Fruit fly (Drosophila melanogaster) whole organism, prepupa: Measurements from ENCODE around the gene Datp.
A peak's percentile ranks its signal among the peaks of the same experiment; 100 is the strongest.

Experiments
- Blimp-1 ChIP-seq: fragments of 200-800 bp; sonication (Bioruptor generic); optimal IDR thresholded peaks from 3 replicates; lab custom pipeline; 2017; ENCODE audit warnings: missing biosample characterization, missing genetic modification characterization, mild to moderate bottlenecking, moderate library complexity, missing genetic modification reagents
- CG10631 ChIP-seq: fragments of 200-800 bp; sonication (Bioruptor generic); optimal IDR thresholded peaks from 2 replicates; lab custom pipeline; 2016; ENCODE audit warnings: missing biosample characterization, missing genetic modification characterization
- CG11294 ChIP-seq: fragments of 200-800 bp; sonication (Bioruptor generic); IDR thresholded peaks from 2 replicates; pipeline ENCODE4 v1.3.6; 2022; ENCODE audit warnings: missing biosample characterization, missing genetic modification characterization
- CG11762 ChIP-seq: fragments of 200-800 bp; sonication (Bioruptor generic); optimal IDR thresholded peaks from 3 replicates; lab custom pipeline; 2016; ENCODE audit warnings: missing biosample characterization, missing genetic modification characterization; ENCODE audit not compliant: insufficient read depth
- CG15336 ChIP-seq: fragments of 200-800 bp; sonication (Bioruptor generic); IDR thresholded peaks from 2 replicates; pipeline ENCODE4 v1.3.6; 2022; ENCODE audit warnings: missing biosample characterization, missing genetic modification characterization
- CG1621 ChIP-seq: fragments of 200-800 bp; sonication (Bioruptor generic); optimal IDR thresholded peaks from 3 replicates; lab custom pipeline; 2018; ENCODE audit warnings: missing biosample characterization, mild to moderate bottlenecking, missing genetic modification characterization
- CG3032 ChIP-seq: fragments of 200-800 bp; optimal IDR thresholded peaks from 2 replicates; lab custom pipeline; 2019; ENCODE audit warnings: missing biosample characterization, mild to moderate bottlenecking, missing genetic modification characterization, moderate library complexity
- CG31627 ChIP-seq: fragments of 200-800 bp; sonication (Bioruptor generic); optimal IDR thresholded peaks from 3 replicates; lab custom pipeline; 2016; ENCODE audit warnings: missing biosample characterization, missing genetic modification characterization
- CG32006 ChIP-seq: fragments of 200-800 bp; sonication (Bioruptor generic); optimal IDR thresholded peaks from 3 replicates; lab custom pipeline; 2017; ENCODE audit warnings: missing biosample characterization, mild to moderate bottlenecking, missing genetic modification characterization
- CG34406 ChIP-seq: fragments of 200-800 bp; sonication (Bioruptor generic); optimal IDR thresholded peaks from 3 replicates; lab custom pipeline; 2016; ENCODE audit warnings: missing biosample characterization, missing genetic modification characterization
- CG4318 ChIP-seq: fragments of 200-800 bp; sonication (Bioruptor generic); optimal IDR thresholded peaks from 3 replicates; lab custom pipeline; 2017; ENCODE audit warnings: missing biosample characterization, mild to moderate bottlenecking, missing genetic modification characterization
- CG6276 ChIP-seq: fragments of 200-800 bp; sonication (Bioruptor generic); optimal IDR thresholded peaks from 2 replicates; lab custom pipeline; 2017; ENCODE audit warnings: missing biosample characterization, mild to moderate bottlenecking, missing genetic modification characterization
- CG6792 ChIP-seq: fragments of 200-800 bp; sonication (Bioruptor generic); optimal IDR thresholded peaks from 3 replicates; lab custom pipeline; 2016; ENCODE audit warnings: missing biosample characterization, missing genetic modification characterization
- CG6808 ChIP-seq: fragments of 200-800 bp; sonication (Bioruptor generic); optimal IDR thresholded peaks from 3 replicates; lab custom pipeline; 2017; ENCODE audit warnings: missing biosample characterization, missing genetic modification characterization, mild to moderate bottlenecking, moderate library complexity, missing genetic modification reagents
- CG6854 ChIP-seq: fragments of 200-800 bp; sonication (Bioruptor generic); optimal IDR thresholded peaks from 2 replicates; lab custom pipeline; 2017; ENCODE audit warnings: missing biosample characterization, mild to moderate bottlenecking, missing genetic modification characterization
- CG7368 ChIP-seq: fragments of 200-800 bp; sonication (Bioruptor generic); optimal IDR thresholded peaks from 3 replicates; lab custom pipeline; 2016; ENCODE audit warnings: missing biosample characterization, missing genetic modification characterization
- CG8119 ChIP-seq: fragments of 200-800 bp; sonication (Bioruptor generic); IDR thresholded peaks from 3 replicates; pipeline ENCODE4 v1.3.6; 2022; ENCODE audit warnings: missing biosample characterization, missing genetic modification characterization
- CG8319 ChIP-seq: fragments of 200-800 bp; sonication (Bioruptor generic); optimal IDR thresholded peaks from 3 replicates; lab custom pipeline; 2016; ENCODE audit warnings: missing biosample characterization, missing genetic modification characterization
- CG8632 ChIP-seq: fragments of 200-800 bp; sonication (Bioruptor generic); optimal IDR thresholded peaks from 3 replicates; lab custom pipeline; 2016; ENCODE audit warnings: missing biosample characterization, missing genetic modification characterization
- CG9139 ChIP-seq: fragments of 200-800 bp; sonication (Bioruptor generic); optimal IDR thresholded peaks from 3 replicates; lab custom pipeline; 2017; ENCODE audit warnings: missing biosample characterization, mild to moderate bottlenecking, missing genetic modification characterization
- Eip75B ChIP-seq: fragments of 200-800 bp; sonication (Bioruptor generic); optimal IDR thresholded peaks from 3 replicates; lab custom pipeline; 2016; ENCODE audit warnings: missing biosample characterization, missing genetic modification characterization
- Eip78C ChIP-seq: fragments of 200-800 bp; sonication (Bioruptor generic); peaks from one replicate; lab custom pipeline; 2016; ENCODE audit warnings: missing biosample characterization, missing genetic modification characterization
- Eip93F ChIP-seq: fragments of 200-800 bp; sonication (Bioruptor generic); optimal IDR thresholded peaks from 2 replicates; lab custom pipeline; 2016; ENCODE audit warnings: missing biosample characterization, mild to moderate bottlenecking, missing genetic modification characterization
- Ets96B ChIP-seq: fragments of 200-800 bp; optimal IDR thresholded peaks from 2 replicates; lab custom pipeline; 2019; ENCODE audit warnings: missing biosample characterization, mild to moderate bottlenecking, missing genetic modification characterization, moderate library complexity
- Gug ChIP-seq: fragments of 200-800 bp; sonication (Bioruptor generic); IDR thresholded peaks from 2 replicates; pipeline ENCODE4 v1.3.6; 2022; ENCODE audit warnings: missing biosample characterization, missing genetic modification characterization
- Hr38 ChIP-seq: sonication (Bioruptor generic); optimal IDR thresholded peaks from 2 replicates; lab custom pipeline; 2016; ENCODE audit warnings: missing biosample characterization, missing genetic modification characterization
- Hr39 ChIP-seq: fragments of 200-800 bp; sonication (Bioruptor generic); optimal IDR thresholded peaks from 2 replicates; lab custom pipeline; 2016; ENCODE audit warnings: missing biosample characterization, missing genetic modification characterization
- Hr4 ChIP-seq: fragments of 200-800 bp; sonication (Bioruptor generic); optimal IDR thresholded peaks from 3 replicates; lab custom pipeline; 2016; ENCODE audit warnings: missing biosample characterization, missing genetic modification characterization
- OdsH ChIP-seq: fragments of 200-800 bp; sonication (Bioruptor generic); optimal IDR thresholded peaks from 3 replicates; lab custom pipeline; 2016; ENCODE audit warnings: missing biosample characterization, missing genetic modification characterization
- Smox ChIP-seq: fragments of 200-800 bp; sonication (Bioruptor generic); optimal IDR thresholded peaks from 3 replicates; lab custom pipeline; 2016; ENCODE audit warnings: missing biosample characterization, missing genetic modification characterization
- Sox102F ChIP-seq: fragments of 200-800 bp; sonication (Bioruptor generic); optimal IDR thresholded peaks from 2 replicates; lab custom pipeline; 2016; ENCODE audit warnings: missing biosample characterization, mild to moderate bottlenecking, missing genetic modification characterization
- Sox14 ChIP-seq: fragments of 200-800 bp; sonication (Bioruptor generic); optimal IDR thresholded peaks from 3 replicates; lab custom pipeline; 2016; ENCODE audit warnings: missing biosample characterization, missing genetic modification characterization
- Sox15 ChIP-seq: fragments of 200-800 bp; sonication (Bioruptor generic); optimal IDR thresholded peaks from 3 replicates; lab custom pipeline; 2016; ENCODE audit warnings: missing biosample characterization, missing genetic modification characterization
- achi ChIP-seq: fragments of 200-800 bp; sonication (Bioruptor generic); optimal IDR thresholded peaks from 3 replicates; lab custom pipeline; 2016; ENCODE audit warnings: missing biosample characterization, missing genetic modification characterization
- acj6 ChIP-seq: fragments of 200-800 bp; sonication (Bioruptor generic); optimal IDR thresholded peaks from 3 replicates; lab custom pipeline; 2016; ENCODE audit warnings: missing biosample characterization, missing genetic modification characterization
- cyc ChIP-seq: fragments of 200-800 bp; sonication (Bioruptor generic); optimal IDR thresholded peaks from 3 replicates; lab custom pipeline; 2016; ENCODE audit warnings: missing biosample characterization, missing genetic modification characterization
- dac ChIP-seq: fragments of 200-800 bp; sonication (Bioruptor generic); optimal IDR thresholded peaks from 2 replicates; lab custom pipeline; 2017; ENCODE audit warnings: missing biosample characterization, mild to moderate bottlenecking, missing genetic modification characterization
- dsx ChIP-seq: fragments of 200-800 bp; optimal IDR thresholded peaks from 3 replicates; lab custom pipeline; 2019; ENCODE audit warnings: missing biosample characterization, mild to moderate bottlenecking, missing genetic modification characterization, moderate library complexity; ENCODE audit not compliant: poor library complexity, severe bottlenecking
- esn ChIP-seq: fragments of 200-800 bp; sonication (Bioruptor generic); optimal IDR thresholded peaks from 2 replicates; lab custom pipeline; 2016; ENCODE audit warnings: missing biosample characterization, mild to moderate bottlenecking, missing genetic modification characterization, moderate library complexity
- fd59A ChIP-seq: fragments of 200-800 bp; sonication (Bioruptor generic); optimal IDR thresholded peaks from 2 replicates; lab custom pipeline; 2017; ENCODE audit warnings: missing biosample characterization, mild to moderate bottlenecking, missing genetic modification characterization, missing genetic modification reagents
- fd85E ChIP-seq: fragments of 200-800 bp; sonication (Bioruptor generic); optimal IDR thresholded peaks from 3 replicates; lab custom pipeline; 2016; ENCODE audit warnings: missing biosample characterization, missing genetic modification characterization
- fkh ChIP-seq: fragments of 200-800 bp; sonication (Bioruptor generic); optimal IDR thresholded peaks from 3 replicates; lab custom pipeline; 2017; ENCODE audit warnings: missing biosample characterization, mild to moderate bottlenecking, missing genetic modification characterization, moderate library complexity
- lz ChIP-seq: fragments of 200-800 bp; sonication (Bioruptor generic); optimal IDR thresholded peaks from 3 replicates; lab custom pipeline; 2016; ENCODE audit warnings: missing biosample characterization, missing genetic modification characterization
- net ChIP-seq: fragments of 200-800 bp; sonication (Bioruptor generic); optimal IDR thresholded peaks from 3 replicates; lab custom pipeline; 2016; ENCODE audit warnings: missing biosample characterization, missing genetic modification characterization
- pdm3 ChIP-seq: fragments of 200-800 bp; sonication (Bioruptor generic); optimal IDR thresholded peaks from 3 replicates; lab custom pipeline; 2016; ENCODE audit warnings: missing biosample characterization, missing genetic modification characterization
- spab ChIP-seq: fragments of 200-800 bp; sonication (Bioruptor generic); optimal IDR thresholded peaks from 2 replicates; lab custom pipeline; 2017; ENCODE audit warnings: missing biosample characterization, mild to moderate bottlenecking, missing genetic modification characterization, missing genetic modification reagents
- svp ChIP-seq: fragments of 200-800 bp; sonication (Bioruptor generic); peaks from one replicate; lab custom pipeline; 2016; ENCODE audit warnings: missing biosample characterization, missing genetic modification characterization
- vri ChIP-seq: fragments of 200-800 bp; sonication (Bioruptor generic); optimal IDR thresholded peaks from 3 replicates; lab custom pipeline; 2016; ENCODE audit warnings: missing biosample characterization, mild to moderate bottlenecking, missing genetic modification characterization

The Datp gene

dm6 chr2L:9948520-9948858 lies 9.9 kb upstream of the Datp start:
- no peak for TF ChIP-seq spab
- no peak for TF ChIP-seq vri (GFP tag; lab: Kevin White, UChicago)
- TF ChIP-seq Ets96B (tag; lab: Kevin White, UChicago) = no peak
- no peak for TF ChIP-seq OdsH (GFP tag; lab: Kevin White, UChicago)
- peak; percentile 0 for TF ChIP-seq CG6808 (GFP tag; lab: Kevin White, UChicago)
- peak; percentile 89 for TF ChIP-seq svp (GFP tag; lab: Kevin White, UChicago)
- TF ChIP-seq CG6792 (GFP tag; lab: Kevin White, UChicago) = no peak

- TF ChIP-seq CG6854 (GFP tag; lab: Kevin White, UChicago) = no peak
- TF ChIP-seq CG6276 = no peak
- TF ChIP-seq CG3032 (tag; lab: Kevin White, UChicago) = no peak
- peak; percentile 4 for TF ChIP-seq CG31627 (GFP tag; lab: Kevin White, UChicago)
- TF ChIP-seq net (GFP tag; lab: Kevin White, UChicago) = no peak
- TF ChIP-seq cyc (GFP tag; lab: Kevin White, UChicago) = no peak
- no peak for TF ChIP-seq CG8319 (GFP tag; lab: Kevin White, UChicago)
- TF ChIP-seq svp (GFP tag; lab: Kevin White, UChicago) = no peak
- TF ChIP-seq Blimp-1 = no peak
- TF ChIP-seq CG15336 = no peak
- TF ChIP-seq dsx (GFP tag; lab: Kevin White, UChicago) = no peak
- TF ChIP-seq CG32006 = peak; percentile 46
- peak; percentile 5 for TF ChIP-seq Hr4
- TF ChIP-seq CG11294 = no peak
- no peak for TF ChIP-seq Gug
- peak; percentile 13 for TF ChIP-seq CG1621 (tag; lab: Kevin White, UChicago)
- TF ChIP-seq Hr38 (GFP tag; lab: Kevin White, UChicago) = no peak
- no peak for TF ChIP-seq fkh (GFP tag; lab: Kevin White, UChicago)
- TF ChIP-seq fd85E (GFP tag; lab: Kevin White, UChicago) = no peak
- TF ChIP-seq CG34406 = no peak
- TF ChIP-seq CG11762 (GFP tag; lab: Kevin White, UChicago) = no peak
- peak; percentile 22 for TF ChIP-seq Smox
- no peak for TF ChIP-seq CG9139 (GFP tag; lab: Kevin White, UChicago)
- TF ChIP-seq Hr39 = peak; percentile 6
- no peak for TF ChIP-seq CG6808 (GFP tag; lab: Kevin White, UChicago)
- TF ChIP-seq achi (GFP tag; lab: Kevin White, UChicago) = no peak
- TF ChIP-seq CG4318 (GFP tag; lab: Kevin White, UChicago) = no peak
- no peak for TF ChIP-seq CG6792 (GFP tag; lab: Kevin White, UChicago)
- TF ChIP-seq vri (GFP tag; lab: Kevin White, UChicago) = peak; percentile 99
- TF ChIP-seq Sox102F = no peak
- TF ChIP-seq dac (GFP tag; lab: Kevin White, UChicago) = no peak
- TF ChIP-seq CG8119 (GFP tag; lab: Robert Waterston, UW) = no peak
- peak; percentile 85 for TF ChIP-seq Eip78C (GFP tag; lab: Kevin White, UChicago)
- TF ChIP-seq spab = no peak
- TF ChIP-seq CG7368 (GFP tag; lab: Kevin White, UChicago) = no peak
- no peak for TF ChIP-seq CG10631 (GFP tag; lab: Kevin White, UChicago)
- TF ChIP-seq fd59A (GFP tag; lab: Kevin White, UChicago) = no peak
- TF ChIP-seq Sox15 (GFP tag; lab: Kevin White, UChicago) = no peak
- peak; percentile 29 for TF ChIP-seq pdm3
- no peak for TF ChIP-seq Eip75B (GFP tag; lab: Kevin White, UChicago)
- TF ChIP-seq esn = peak; percentile 50
- no peak for TF ChIP-seq acj6
- no peak for TF ChIP-seq CG8632 (GFP tag; lab: Kevin White, UChicago)
- no peak for TF ChIP-seq Ets96B (tag; lab: Kevin White, UChicago)
- TF ChIP-seq Eip93F (GFP tag; lab: Kevin White, UChicago) = peak; percentile 87
- TF ChIP-seq Sox14 (GFP tag; lab: Kevin White, UChicago) = peak; percentile 34
- no peak for TF ChIP-seq lz (GFP tag; lab: Kevin White, UChicago)
Observed at dm6 chr2L:9947738-9948519, 9.3 kb upstream of the Datp start.
